Worm (Caenorhabditis elegans): ENCODE data around the gene F25E5.8.
A peak's percentile ranks its signal among the peaks of the same experiment; 100 is the strongest.

The F25E5.8 gene

DNA sequence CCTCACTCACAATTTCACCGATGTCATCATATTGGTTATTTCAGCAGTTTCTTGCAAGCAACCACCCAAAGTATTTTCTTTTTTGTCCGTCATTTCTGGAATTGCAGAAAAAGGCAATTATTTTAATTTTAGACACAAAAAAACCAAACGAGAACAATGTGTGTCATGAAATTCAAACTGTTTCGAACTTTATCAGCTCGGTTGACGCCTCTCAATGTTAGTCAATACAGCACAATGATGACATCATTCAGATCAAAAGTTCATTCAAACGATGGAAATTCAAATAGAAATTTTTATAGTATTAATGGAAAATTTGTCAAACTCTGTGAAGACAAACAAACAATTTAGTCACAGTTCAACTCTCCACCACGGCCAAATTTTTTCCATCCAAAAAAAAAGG is 43.8 kb upstream of the F25E5.8 start, which contains the start of gene fbxa-105:
fbxa-105 (minus strand) TSS at position 97 of the 400 bp plus-strand sequence.
- TF ChIP-seq ham-2 (GFP tag; optimal IDR thresholded peaks at IDR 0.05) (no peak), ztf-11 (tag; optimal IDR thresholded peaks at IDR 0.05) (no peak), hlh-1 (tag; optimal IDR thresholded peaks at IDR 0.05) (no peak), sem-2 (GFP tag; optimal IDR thresholded peaks at IDR 0.05) (no peak), bed-3 (GFP tag; optimal IDR thresholded peaks at IDR 0.05) (no peak), drap-1 (GFP tag; optimal IDR thresholded peaks at IDR 0.05) (no peak), mab-5 (tag; optimal IDR thresholded peaks at IDR 0.05) (no peak), mep-1 (tag; optimal IDR thresholded peaks at IDR 0.05) (no peak), sptf-1 (tag; optimal IDR thresholded peaks at IDR 0.05) (no peak), lin-13 (tag; optimal IDR thresholded peaks at IDR 0.05) (no peak), flh-1 (GFP tag; optimal IDR thresholded peaks at IDR 0.05) (no peak), zip-8 (tag; optimal IDR thresholded peaks at IDR 0.05) (no peak), M03D4.4 (tag; optimal IDR thresholded peaks at IDR 0.05) (no peak), ceh-43 (GFP tag; optimal IDR thresholded peaks at IDR 0.05) (no peak), unc-39 (tag; optimal IDR thresholded peaks at IDR 0.05) (no peak), nhr-2 (tag; optimal IDR thresholded peaks at IDR 0.05) (no peak), nhr-12 (tag; optimal IDR thresholded peaks at IDR 0.05) (no peak), lin-32 (GFP tag; optimal IDR thresholded peaks at IDR 0.05) (no peak), blmp-1 (tag; optimal IDR thresholded peaks at IDR 0.05) (no peak)

DNA sequence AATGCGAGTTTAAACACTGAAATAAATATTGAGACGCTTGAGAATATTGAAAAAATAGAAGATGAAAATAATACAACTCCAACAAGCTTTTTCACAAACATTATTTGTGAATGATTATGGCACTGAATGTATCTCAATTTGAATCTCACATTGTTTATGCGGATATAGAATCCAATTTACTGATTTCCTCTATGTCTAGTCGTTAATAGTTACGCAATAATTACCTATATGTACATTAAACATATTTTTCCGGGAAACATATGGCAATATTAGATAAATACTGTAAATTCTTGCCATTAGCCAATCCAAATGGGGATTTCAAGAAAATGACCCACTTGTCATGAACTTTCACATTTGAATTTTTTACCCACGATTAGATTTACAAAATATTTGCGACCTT is 40.4 kb upstream of the F25E5.8 start, which contains the start of gene srx-9:
srx-9 (minus strand) TSS at position 101 of the 400 bp plus-strand sequence.
- peak; percentile 33 for TF ChIP-seq zip-8 (tag; optimal IDR thresholded peaks at IDR 0.05)
- no peak for TF ChIP-seq elt-3 (tag; optimal IDR thresholded peaks at IDR 0.05)
- TF ChIP-seq nhr-12 (tag; optimal IDR thresholded peaks at IDR 0.05), result no peak
- no peak for TF ChIP-seq ztf-11 (tag; optimal IDR thresholded peaks at IDR 0.05)

DNA sequence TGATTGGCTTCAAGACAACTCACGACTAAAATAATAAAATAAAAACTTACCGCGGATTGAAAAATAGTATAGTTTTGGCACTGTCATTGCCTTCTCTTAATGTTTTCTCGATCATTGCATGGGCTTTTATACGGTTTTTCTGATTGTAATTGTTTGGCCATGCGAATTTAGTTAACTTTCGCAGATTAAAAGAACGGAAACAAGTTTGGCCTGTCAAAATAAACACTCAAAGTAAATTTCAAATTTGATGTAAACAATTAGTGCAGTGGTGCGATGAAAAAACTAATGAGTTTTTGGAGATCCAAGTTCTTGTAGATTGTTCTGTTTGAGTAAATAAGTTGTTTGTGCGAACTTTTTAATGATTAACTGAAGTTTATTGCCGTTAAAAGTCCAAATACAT is 36.5 kb upstream of the F25E5.8 start, which contains the start of gene gst-41:
gst-41 (minus strand) TSS at position 101 of the 400 bp plus-strand sequence.
- no peak for TF ChIP-seq mep-1 (tag; optimal IDR thresholded peaks at IDR 0.05)
- TF ChIP-seq blmp-1 (tag; optimal IDR thresholded peaks at IDR 0.05), result no peak
- no peak for TF ChIP-seq snpc-4 (tag; optimal IDR thresholded peaks at IDR 0.05)
- TF ChIP-seq ceh-83 (GFP tag; optimal IDR thresholded peaks at IDR 0.05), result no peak
- no peak for TF ChIP-seq ztf-11 (tag; optimal IDR thresholded peaks at IDR 0.05)
- TF ChIP-seq unc-120 (tag; optimal IDR thresholded peaks at IDR 0.05; ENCODE audit: poor library complexity, severe bottlenecking), result no peak
- TF ChIP-seq mab-5 (tag; optimal IDR thresholded peaks at IDR 0.05), result no peak
- no peak for TF ChIP-seq sem-2 (GFP tag; optimal IDR thresholded peaks at IDR 0.05)
- no peak for TF ChIP-seq ceh-43 (GFP tag; optimal IDR thresholded peaks at IDR 0.05)
- TF ChIP-seq sptf-1 (tag; optimal IDR thresholded peaks at IDR 0.05), result no peak
- no peak for TF ChIP-seq pha-4 (tag; optimal IDR thresholded peaks at IDR 0.05)
- no peak for TF ChIP-seq nhr-2 (tag; optimal IDR thresholded peaks at IDR 0.05)
- no peak for TF ChIP-seq ces-1 (GFP tag; optimal IDR thresholded peaks at IDR 0.05)
- TF ChIP-seq bed-3 (GFP tag; optimal IDR thresholded peaks at IDR 0.05), result no peak
- no peak for TF ChIP-seq nhr-12 (tag; optimal IDR thresholded peaks at IDR 0.05)
- no peak for TF ChIP-seq drap-1 (GFP tag; optimal IDR thresholded peaks at IDR 0.05)
- no peak for TF ChIP-seq mls-2 (tag; optimal IDR thresholded peaks at IDR 0.05)
- no peak for TF ChIP-seq nhr-76 (tag; optimal IDR thresholded peaks at IDR 0.05)

DNA sequence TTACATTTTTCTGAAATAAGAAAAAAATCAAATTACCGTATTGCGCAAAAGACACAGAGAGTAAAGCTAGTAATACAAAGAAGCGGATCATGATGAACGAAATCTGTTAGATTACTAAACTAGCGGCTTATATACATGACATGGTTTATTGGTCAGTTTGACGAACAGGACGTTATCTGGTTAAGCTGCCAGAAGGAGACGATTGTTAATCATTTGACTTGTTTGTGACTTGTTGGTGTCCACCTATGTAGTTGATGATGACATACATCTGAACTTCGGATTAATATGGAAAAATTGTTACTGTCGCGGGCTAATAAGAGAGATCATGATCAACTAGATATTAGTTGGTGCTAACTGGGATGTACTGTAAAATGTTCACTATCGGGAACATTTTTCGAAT is 35.6 kb upstream of the F25E5.8 start, which contains the start of gene cnc-9:
cnc-9 (minus strand) TSS at position 101 of the 400 bp plus-strand sequence.
- TF ChIP-seq unc-39 (tag; optimal IDR thresholded peaks at IDR 0.05) (no peak), lin-13 (tag; optimal IDR thresholded peaks at IDR 0.05) (no peak), sem-2 (GFP tag; optimal IDR thresholded peaks at IDR 0.05) (no peak), nhr-28 (tag; optimal IDR thresholded peaks at IDR 0.05) (no peak), ham-2 (GFP tag; optimal IDR thresholded peaks at IDR 0.05) (no peak), M03D4.4 (tag; optimal IDR thresholded peaks at IDR 0.05) (no peak), hlh-1 (tag; optimal IDR thresholded peaks at IDR 0.05) (no peak)

DNA sequence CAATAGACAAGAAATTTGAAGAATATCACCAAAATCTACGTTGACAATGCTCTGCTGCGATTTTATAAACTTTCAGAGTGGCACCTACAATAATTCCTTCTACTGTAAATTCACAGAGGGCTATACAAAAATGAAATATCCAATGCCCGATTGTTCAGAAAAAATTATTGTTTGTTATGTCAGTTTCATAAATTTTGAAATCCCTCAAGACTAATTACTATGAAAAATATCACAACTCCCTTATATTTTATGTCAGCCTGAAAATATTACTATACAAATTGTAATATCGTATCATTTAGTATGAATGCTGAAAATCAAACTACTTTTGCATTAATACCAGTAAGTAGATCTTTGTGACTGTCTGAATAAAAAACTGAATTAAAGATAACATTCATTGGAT is 35.1 kb upstream of the F25E5.8 start, which contains the start of gene srx-60:
srx-60 (plus strand) TSS at position 301 of the 400 bp plus-strand sequence.
- TF ChIP-seq lin-32 (GFP tag; optimal IDR thresholded peaks at IDR 0.05) (no peak), tbx-8 (GFP tag; optimal IDR thresholded peaks at IDR 0.05) (no peak), nhr-237 (tag; optimal IDR thresholded peaks at IDR 0.05) (no peak), unc-39 (tag; optimal IDR thresholded peaks at IDR 0.05) (no peak), nhr-76 (tag; optimal IDR thresholded peaks at IDR 0.05) (no peak), snpc-4 (tag; optimal IDR thresholded peaks at IDR 0.05) (no peak), zip-8 (tag; optimal IDR thresholded peaks at IDR 0.05) (no peak), elt-1 (tag; optimal IDR thresholded peaks at IDR 0.05; ENCODE audit: borderline replicate concordance, insufficient read depth) (no peak), blmp-1 (tag; optimal IDR thresholded peaks at IDR 0.05) (no peak), ceh-43 (GFP tag; optimal IDR thresholded peaks at IDR 0.05) (no peak), flh-1 (GFP tag; optimal IDR thresholded peaks at IDR 0.05) (no peak), ham-2 (GFP tag; optimal IDR thresholded peaks at IDR 0.05) (no peak), lsy-2 (tag; optimal IDR thresholded peaks at IDR 0.05) (no peak), sptf-1 (tag; optimal IDR thresholded peaks at IDR 0.05) (no peak), elt-3 (tag; optimal IDR thresholded peaks at IDR 0.05) (no peak), sem-2 (GFP tag; optimal IDR thresholded peaks at IDR 0.05) (no peak), drap-1 (GFP tag; optimal IDR thresholded peaks at IDR 0.05) (no peak), ces-1 (GFP tag; optimal IDR thresholded peaks at IDR 0.05) (no peak)
